Fruit fly (Drosophila melanogaster): Measurements from ENCODE around the gene GstZ2.

GstZ2 gene

DNA sequence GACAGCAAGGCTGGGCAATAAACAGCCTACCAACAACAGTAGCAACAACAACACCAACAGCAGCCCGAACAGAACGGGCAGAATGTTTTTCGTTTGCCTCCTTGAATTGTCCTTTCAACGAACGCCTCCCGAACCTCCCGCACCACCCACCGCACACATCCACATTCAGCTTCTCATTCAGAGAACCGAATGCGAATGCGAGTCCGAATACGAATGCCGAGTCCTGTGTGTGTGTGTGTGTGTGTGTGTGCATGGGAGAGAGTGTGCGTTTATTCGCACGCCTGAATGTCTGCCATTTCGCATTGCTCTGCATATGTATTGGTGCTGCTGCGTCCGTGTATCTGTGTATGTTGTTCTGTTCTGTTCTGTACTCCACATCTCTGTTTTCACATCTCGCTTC is 28.0 kb upstream of the GstZ2 start:
- TF ChIP-seq noc (tag; optimal IDR thresholded peaks at IDR 0.05), result no peak

DNA sequence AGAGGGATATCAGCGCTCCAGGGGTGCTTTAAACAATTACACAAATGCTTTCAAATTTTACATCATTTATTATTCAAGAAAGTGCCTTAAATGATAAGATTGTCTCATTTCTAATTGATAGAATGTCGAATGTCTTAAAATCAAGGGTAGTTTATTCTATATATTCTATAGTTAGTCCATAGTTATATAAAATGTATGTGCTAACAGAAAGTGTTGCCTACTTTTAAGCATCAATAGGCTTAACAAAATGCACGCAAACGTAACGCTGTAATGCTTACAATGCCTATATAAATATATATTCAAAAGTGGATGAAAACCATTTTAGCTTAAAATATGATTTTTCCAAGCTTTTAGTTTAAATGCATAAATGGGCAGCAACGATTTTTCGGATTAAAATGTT is 27.5 kb upstream of the GstZ2 start:
- no peak for TF ChIP-seq noc (tag; optimal IDR thresholded peaks at IDR 0.05)

DNA sequence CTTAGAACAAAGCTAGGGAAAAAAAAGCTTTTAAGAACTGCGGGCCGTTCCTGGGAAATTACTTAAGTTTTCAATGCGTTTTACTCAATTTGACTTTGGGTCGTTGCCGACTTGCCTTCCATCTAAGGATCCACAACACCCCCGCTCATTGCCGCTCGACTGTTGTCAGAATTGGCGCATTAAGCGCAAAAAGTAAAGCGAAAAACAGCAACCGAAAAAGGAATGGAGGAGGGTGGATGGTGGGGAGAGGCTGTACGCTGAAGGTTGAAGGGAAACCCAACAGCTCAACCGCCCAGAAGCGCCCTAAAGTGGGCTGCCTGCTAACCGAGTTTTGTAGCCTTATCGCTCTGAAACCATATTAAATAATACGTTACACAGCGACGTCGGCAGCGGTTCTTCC is 27.1 kb upstream of the GstZ2 start:
- TF ChIP-seq noc (tag; optimal IDR thresholded peaks at IDR 0.05), result no peak

DNA sequence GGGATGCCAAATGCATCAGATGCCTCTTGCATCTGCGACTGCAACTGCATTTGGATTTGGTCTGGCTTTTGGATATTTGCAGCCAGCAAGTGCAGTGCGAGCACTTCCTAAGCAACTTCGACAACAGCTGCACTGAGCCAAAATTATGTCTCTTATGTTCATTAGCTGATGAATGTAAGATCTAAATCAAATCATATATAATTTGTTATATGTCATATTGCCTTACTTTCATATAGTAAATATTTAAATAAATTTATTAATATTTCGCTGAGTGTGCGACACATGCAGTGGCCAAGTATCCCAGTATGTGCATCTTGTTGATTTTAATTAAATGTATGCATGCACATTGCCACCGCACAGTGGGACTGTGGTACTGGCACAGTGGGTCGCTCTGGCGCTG is 19.9 kb upstream of the GstZ2 start:
- TF ChIP-seq noc (tag; optimal IDR thresholded peaks at IDR 0.05), result no peak

DNA sequence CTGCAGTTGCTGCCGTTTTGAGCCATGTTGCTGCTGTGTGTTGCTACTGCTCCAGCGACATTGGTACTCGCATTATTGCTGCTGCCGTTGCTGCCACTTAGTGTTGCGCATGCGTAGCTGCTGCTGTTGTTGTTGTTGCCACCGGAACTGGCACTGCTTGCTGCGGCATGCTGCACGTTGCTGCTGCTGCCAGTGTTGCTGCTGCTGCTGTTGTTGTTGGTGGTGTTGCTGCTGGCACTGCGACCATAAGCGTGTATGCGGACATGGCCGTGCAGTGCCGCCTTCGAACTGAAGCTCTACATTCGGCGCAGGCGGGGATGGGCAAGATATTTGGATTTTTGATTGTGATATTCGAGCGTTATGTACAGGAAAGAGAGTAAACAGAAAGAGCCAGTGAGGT is 7.7 kb upstream of the GstZ2 start:
- TF ChIP-seq noc (tag; optimal IDR thresholded peaks at IDR 0.05), result no peak

DNA sequence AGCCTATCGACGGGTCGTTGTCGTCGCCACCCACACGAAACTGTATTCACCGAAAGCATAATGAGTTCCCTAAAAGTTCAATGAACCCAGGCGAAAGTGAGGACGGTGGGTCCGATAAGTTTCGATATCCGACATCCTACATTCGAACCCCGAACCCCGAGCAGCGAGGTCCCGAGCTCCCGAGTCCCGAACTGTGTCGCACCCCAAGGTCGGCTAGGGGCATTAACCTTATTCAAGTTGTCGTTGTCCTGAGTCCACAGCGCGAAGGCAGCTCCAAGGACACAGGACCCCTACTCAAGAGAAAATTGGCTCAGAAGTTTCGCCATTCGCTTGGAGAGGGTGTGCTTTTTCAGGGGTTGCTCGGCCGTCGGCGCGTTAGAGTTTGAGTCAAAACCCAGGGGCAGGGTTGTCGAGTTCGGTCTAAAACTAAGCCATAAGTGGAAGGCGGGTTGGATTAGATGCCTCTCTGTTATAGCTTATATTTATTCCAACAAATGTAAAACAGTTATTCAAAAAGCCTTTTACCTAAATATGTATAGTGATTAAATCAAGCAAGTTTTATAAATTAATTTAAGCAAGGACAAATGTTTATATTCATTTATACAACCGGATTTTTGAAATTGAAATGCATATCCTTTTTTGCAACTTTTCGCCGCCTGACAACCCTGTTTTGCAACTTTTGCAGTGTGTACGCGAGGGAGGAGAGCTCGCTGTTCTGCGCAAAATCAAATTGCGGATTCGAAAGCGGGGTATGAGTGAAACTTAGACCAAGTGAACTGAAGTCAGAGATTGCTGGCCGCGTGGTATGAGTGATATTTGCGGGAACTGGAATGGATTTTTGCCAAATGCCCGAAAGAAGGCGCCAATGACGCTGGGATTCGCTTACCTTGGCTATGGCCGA is 817 bp downstream of the GstZ2 start:
- peak; percentile 64 for TF ChIP-seq noc (tag; optimal IDR thresholded peaks at IDR 0.05)

DNA sequence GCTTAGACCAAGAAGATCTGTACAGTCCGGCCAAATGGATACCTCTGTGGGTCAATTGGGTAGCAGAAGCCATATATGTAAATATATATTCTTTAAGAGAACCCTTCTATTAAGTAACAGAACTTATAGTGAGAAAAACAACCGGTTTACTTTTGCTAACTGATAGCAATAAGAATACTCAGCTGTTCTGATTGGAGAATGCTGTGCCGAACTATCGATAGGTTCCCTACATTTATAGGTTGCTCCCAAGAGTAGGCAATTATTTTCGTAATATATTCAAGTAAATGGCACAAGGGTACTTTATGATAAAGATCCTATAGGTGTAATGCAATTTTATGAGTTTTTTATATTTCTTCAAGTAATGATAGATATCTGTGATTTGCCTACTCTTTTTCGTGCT is 4.1 kb downstream of the GstZ2 start, which contains the start of gene GstZ1:
TSS of gene GstZ1 (minus strand) at position 174 of the 400 bp plus-strand sequence.
- no peak for TF ChIP-seq noc (tag; optimal IDR thresholded peaks at IDR 0.05)

DNA sequence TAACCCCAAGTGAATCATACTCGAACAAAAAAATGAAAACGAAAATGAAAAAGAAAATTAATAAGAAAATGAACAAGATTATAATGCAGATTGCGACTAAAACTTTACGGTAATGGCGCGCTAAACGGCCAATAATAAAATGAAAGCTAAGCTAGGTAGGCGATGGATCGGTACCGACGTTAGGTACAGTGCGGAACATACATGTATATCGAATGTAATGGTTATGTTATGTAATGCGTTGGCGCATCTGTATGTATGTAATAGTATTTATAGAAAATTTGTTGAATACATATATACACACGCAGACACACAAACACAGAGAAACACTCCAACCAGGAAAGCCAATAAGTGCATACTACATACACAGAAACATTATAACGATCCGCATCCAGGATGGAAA is 5.5 kb downstream of the GstZ2 start:
- TF ChIP-seq noc (tag; optimal IDR thresholded peaks at IDR 0.05), result no peak

DNA sequence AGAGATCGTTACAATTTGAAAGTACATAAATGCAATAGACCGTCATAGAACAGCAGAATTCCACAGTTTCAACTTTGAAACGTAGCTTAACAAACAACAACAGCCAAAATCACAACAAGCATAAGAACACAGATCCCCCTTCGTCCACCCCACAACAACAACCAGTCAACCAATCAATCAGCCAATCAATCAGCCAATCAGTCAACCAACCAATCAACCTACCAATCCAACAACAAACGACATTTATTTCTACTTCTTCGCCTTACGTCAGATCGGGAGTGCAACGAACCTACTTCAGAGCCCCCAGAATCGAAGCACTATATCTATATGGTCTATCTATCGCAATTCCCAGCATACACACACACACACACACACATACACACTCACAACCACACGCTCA is 9.8 kb downstream of the GstZ2 start:
- no peak for TF ChIP-seq noc (tag; optimal IDR thresholded peaks at IDR 0.05)

DNA sequence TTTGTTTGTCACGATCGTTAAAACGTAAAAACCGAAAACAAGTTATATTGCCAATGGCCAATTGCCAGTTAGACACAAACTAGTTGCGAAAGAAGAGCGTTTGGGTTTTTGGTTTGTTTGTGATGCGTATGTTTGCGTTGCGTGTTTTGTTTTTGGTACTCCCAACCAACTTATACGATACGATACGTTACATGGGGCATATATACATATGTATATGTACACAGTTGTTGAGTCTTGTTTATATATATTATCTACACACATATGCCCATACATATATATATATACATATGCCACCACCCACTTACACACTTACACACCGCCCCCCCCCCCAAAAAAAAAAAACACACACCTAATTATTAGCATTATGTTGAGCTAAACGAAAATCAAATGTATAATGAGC is 12.1 kb downstream of the GstZ2 start:
- no peak for TF ChIP-seq noc (tag; optimal IDR thresholded peaks at IDR 0.05)

DNA sequence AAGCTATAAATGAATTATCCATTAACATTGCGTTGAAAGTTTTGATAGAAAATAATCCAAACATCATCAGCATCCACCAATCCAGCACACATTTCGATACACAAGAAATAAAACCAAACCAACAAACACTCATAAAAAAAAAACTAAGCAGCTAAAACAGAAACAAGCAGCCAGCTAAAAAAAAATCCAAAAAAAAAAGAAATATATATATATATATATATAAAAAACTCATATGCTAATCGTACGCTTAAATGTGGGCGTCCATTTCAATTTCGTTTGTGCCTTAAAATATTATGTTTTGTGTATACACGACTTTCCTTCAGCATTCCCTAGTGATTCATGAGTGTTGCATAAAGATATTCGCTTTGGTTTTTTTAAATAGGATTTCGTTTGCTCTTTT is 18.5 kb downstream of the GstZ2 start:
- TF ChIP-seq noc (tag; optimal IDR thresholded peaks at IDR 0.05), result no peak

DNA sequence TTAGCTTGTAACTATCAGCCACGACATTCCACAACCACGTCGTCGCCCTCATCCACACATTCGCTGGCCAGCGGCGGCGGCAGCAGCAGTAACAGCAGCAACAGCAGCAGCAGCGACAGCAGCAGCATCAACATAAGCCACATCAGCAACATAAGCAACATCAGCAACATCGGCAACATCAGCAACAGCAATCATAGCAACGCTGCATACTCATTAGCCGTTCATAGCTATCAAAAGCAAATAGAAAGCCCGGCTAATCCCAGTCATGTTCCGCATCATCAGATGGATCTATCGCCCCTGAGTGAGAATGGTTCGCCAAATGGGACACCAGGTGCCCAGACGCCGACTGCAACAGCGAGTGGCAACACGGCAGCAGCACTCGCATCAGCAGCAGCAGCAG is 19.3 kb downstream of the GstZ2 start:
- no peak for TF ChIP-seq noc (tag; optimal IDR thresholded peaks at IDR 0.05)

DNA sequence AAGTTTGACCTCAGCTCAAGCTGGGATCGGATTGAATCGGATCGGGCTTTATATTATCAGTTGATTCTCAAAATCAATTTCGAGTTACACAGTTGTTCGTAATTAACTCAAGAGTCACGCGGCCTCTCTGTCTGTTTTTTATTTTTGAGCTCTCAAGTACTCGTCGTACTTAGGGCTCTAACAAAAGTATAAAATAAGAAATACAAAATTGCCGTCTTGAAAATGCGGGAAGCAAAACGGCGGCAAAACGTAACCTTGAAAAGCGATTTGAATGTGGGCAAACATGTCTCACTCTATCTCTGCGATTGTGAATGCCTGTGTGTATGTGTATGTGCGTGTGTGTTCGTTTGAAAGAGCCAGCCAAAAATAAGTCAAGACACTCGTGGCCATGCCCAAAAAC is 22.8 kb downstream of the GstZ2 start:
- no peak for TF ChIP-seq noc (tag; optimal IDR thresholded peaks at IDR 0.05)

DNA sequence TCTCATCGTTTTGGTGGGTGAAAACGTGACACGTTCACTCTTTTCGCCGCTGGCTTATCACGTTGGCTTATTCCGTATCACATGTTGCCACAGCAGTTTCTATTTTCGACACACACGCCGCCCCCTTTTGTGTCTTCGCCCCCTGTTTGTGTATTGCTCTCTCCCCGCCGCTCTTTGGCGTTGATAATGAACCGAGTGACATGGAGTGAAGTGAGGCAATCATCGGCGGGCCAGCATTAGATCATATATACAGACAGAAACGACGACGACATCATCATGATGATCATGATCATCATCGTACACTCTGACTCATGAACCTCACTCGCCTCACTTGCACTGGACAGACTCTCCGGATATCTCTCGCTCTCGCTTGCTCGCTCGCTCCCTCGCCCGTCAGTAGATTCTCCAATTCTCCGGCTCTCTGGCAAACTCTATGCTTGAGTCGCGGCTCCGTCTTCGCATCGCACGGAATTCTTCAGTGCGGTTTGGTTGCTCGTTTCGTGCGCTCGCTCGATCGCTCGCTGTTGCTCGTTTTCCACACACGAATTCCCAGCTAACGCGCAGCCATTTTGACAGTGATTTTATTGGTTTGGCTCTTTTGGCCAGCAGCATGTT is 24.0 kb downstream of the GstZ2 start:
- TF ChIP-seq noc (tag; optimal IDR thresholded peaks at IDR 0.05), result peak; percentile 38

DNA sequence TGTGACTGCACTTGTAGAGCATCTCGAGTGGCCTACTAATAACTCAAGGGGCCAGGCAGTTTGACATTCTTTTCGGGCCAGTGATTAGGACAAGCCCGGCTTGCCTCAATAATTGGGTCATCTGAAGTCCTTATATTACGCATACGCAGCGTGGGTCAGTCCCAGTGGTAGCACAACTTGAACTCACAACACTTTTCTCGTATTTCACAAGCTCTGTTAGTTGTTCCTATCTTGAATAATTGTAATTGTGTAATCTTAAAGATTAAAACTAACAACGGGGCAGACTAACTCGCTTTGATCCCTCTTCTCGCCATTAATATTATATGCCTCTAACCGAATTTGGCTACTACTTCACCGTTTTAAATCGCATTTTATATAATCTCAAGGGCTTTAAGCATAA is 24.6 kb downstream of the GstZ2 start:
- no peak for TF ChIP-seq noc (tag; optimal IDR thresholded peaks at IDR 0.05)

DNA sequence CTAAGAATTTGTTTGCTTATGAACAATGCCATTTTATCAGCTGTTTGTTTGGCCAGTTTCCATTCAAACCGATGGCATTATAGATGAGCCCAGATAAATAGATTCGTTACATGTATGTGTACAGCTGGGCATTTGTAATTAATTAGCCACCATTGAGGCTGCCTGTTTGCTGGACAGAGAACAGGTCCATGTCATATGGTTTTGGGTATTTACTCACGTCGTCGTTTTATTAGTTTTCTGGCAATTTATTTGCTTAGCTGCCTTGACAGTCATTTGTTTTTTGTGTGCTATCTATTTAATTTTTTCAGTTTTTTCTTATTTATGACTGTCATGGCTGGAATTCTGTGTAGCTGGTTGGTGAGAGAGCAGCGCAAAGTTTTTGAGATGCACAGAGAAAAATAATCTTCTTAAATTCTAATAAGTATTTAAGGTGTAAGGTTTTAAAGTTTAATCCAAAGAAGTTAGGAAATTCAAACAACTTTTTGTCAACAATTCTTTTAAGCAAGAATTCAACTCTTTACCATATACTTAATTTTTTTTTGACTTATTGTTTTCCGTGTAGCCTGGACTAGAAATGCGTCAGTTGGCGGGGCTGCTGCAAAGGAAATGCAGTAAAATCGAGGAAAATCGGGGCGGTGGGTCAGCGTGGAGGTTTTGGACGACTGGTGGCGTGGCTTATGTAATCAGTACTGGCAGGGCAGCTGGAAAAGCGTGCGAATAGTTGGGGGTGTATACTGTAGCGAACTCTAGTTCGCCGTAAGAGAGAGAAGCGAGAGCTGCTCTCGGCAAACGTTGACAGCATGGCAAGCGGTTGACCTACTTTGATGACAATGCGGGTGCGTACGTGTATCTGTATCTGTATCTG is 25.7 kb downstream of the GstZ2 start:
- TF ChIP-seq noc (tag; optimal IDR thresholded peaks at IDR 0.05), result peak; percentile 91
